Worm (Caenorhabditis elegans): ENCODE data around the gene F20D6.8.
A peak's percentile ranks its signal among the peaks of the same experiment; 100 is the strongest.

Gene F20D6.8

DNA sequence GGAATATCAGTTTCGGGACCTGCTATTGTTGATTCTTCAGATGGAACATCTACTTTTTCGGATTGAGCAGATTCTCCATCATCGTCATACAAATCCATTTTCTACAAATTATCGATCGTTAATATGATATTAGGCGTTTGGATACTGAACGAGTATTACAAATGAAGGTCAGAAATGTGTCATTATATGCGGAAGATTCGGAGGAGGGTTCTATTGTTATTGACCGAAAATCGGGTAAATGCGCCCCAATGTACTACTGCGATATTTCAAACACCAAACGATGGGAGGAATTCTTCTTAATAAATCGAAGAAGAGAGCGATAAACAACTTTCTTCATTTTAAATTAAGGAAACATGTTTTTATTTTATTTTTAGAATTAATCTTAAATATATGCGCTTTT lies 38.8 kb downstream of the F20D6.8 start, which contains the start of gene spr-1:
Gene spr-1, minus strand, starts transcription at position 101 of the 400 bp plus-strand sequence.
- no peak for TF ChIP-seq zip-11 (GFP tag; IDR thresholded peaks at IDR 0.05)
- TF ChIP-seq duxl-1 (tag; optimal IDR thresholded peaks at IDR 0.05; ENCODE audit: poor library complexity), result no peak
- TF ChIP-seq saeg-2 (GFP tag; IDR thresholded peaks at IDR 0.05), result no peak
- TF ChIP-seq nhr-28 (tag; optimal IDR thresholded peaks at IDR 0.05), result no peak
- no peak for TF ChIP-seq hlh-11 (tag; optimal IDR thresholded peaks at IDR 0.05)
- TF ChIP-seq zfp-2 (tag; optimal IDR thresholded peaks at IDR 0.05), result no peak
- no peak for TF ChIP-seq F10B5.3 (tag; optimal IDR thresholded peaks at IDR 0.05)
- TF ChIP-seq pqm-1 (tag; optimal IDR thresholded peaks at IDR 0.05), result no peak
- TF ChIP-seq php-3 (GFP tag; IDR thresholded peaks at IDR 0.05), result no peak
- no peak for TF ChIP-seq D1046.2 (GFP tag; IDR thresholded peaks at IDR 0.05)
- no peak for TF ChIP-seq daf-19 (GFP tag; conservative IDR thresholded peaks at IDR 0.05)
- no peak for TF ChIP-seq jun-1 (tag; optimal IDR thresholded peaks at IDR 0.05)
- TF ChIP-seq spr-1 (tag; optimal IDR thresholded peaks at IDR 0.05), result no peak
- no peak for TF ChIP-seq ces-1 (GFP tag; optimal IDR thresholded peaks at IDR 0.05)
- no peak for TF ChIP-seq hmg-1.1 (GFP tag; IDR thresholded peaks at IDR 0.05)
- no peak for TF ChIP-seq ama-1 (optimal IDR thresholded peaks at IDR 0.05)
- no peak for TF ChIP-seq lin-38 (GFP tag; IDR thresholded peaks at IDR 0.05)

DNA sequence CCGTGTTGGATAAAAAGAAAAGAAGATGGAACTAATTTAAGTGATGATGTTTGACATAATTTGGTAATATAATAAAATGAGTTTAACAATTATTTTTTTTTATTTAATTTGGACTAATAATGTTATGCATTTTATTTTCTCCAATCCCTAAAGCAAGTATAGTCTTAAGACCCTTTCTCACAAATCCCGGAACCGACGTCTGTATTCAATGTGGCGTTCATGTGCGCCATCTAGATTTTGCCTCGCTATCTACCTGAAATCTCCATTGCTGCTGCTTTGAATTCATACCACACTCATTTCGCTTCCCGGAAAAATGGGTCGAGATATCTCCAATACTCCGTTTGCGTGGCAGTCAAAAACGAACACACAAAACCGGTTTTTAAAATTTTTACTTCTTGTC lies 44.7 kb downstream of the F20D6.8 start, which contains the start of gene D1014.5:
Gene D1014.5, plus strand, starts transcription at position 301 of the 400 bp plus-strand sequence.
- peak; percentile 10 for TF ChIP-seq aha-1 (tag)
- TF ChIP-seq dmd-8 (GFP tag; IDR thresholded peaks at IDR 0.05), result no peak

DNA sequence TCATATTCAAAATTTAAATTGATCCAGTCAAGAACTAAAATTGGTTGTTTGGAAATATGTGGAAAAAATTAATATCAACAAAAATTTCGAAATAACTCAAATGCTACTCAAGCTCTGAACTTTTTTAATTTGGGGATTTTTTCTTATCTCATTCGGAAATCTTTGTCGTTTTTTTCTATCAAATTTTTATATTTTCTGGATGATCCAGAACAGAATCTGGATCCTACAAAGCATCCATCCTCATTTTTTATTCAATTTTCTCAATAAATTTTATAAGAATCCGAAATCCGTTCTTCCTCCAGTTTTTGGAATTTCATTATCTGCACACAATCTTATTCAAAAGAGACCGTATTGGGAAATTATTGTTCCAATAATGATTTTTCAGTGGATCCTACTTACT lies 47.2 kb downstream of the F20D6.8 start, which contains the start of gene D1014.6:
Gene D1014.6, plus strand, starts transcription at position 301 of the 400 bp plus-strand sequence.
- TF ChIP-seq nhr-25 (tag; optimal IDR thresholded peaks at IDR 0.05; ENCODE audit: borderline replicate concordance, insufficient read depth), result no peak
- no peak for TF ChIP-seq unc-39 (tag; optimal IDR thresholded peaks at IDR 0.05)
- TF ChIP-seq Y5F2A.4 (GFP tag; optimal IDR thresholded peaks at IDR 0.05), result no peak
- TF ChIP-seq F37D6.2 (tag; optimal IDR thresholded peaks at IDR 0.05), result no peak
- TF ChIP-seq Y75B8A.6 (GFP tag; IDR thresholded peaks at IDR 0.05), result no peak
- no peak for TF ChIP-seq unc-62 (GFP tag; optimal IDR thresholded peaks at IDR 0.05 in 1 of 2)
- TF ChIP-seq unc-62 (tag; optimal IDR thresholded peaks at IDR 0.05), result no peak
- no peak for TF ChIP-seq gei-8 (GFP tag; optimal IDR thresholded peaks at IDR 0.05)
- TF ChIP-seq saeg-2 (GFP tag; IDR thresholded peaks at IDR 0.05), result no peak
- no peak for TF ChIP-seq dve-1 (tag; optimal IDR thresholded peaks at IDR 0.05; ENCODE audit: insufficient read depth)
- TF ChIP-seq egl-27 (tag; optimal IDR thresholded peaks at IDR 0.05), result no peak
- TF ChIP-seq R02D3.7 (tag; optimal IDR thresholded peaks at IDR 0.05), result no peak
- TF ChIP-seq nhr-42 (GFP tag; IDR thresholded peaks at IDR 0.05), result no peak
- TF ChIP-seq mes-2 (tag; optimal IDR thresholded peaks at IDR 0.05; ENCODE audit: poor library complexity, severe bottlenecking), result no peak
- TF ChIP-seq nhr-6 (tag; optimal IDR thresholded peaks at IDR 0.05), result no peak
- no peak for TF ChIP-seq fos-1 (tag; optimal IDR thresholded peaks at IDR 0.05)
- no peak for TF ChIP-seq daf-19 (GFP tag; conservative IDR thresholded peaks at IDR 0.05)
- TF ChIP-seq arid-1 (GFP tag; conservative IDR thresholded peaks at IDR 0.05), result no peak
- TF ChIP-seq aha-1 (tag), result no peak
- no peak for TF ChIP-seq lin-1 (GFP tag; IDR thresholded peaks at IDR 0.05)
- no peak for TF ChIP-seq nhr-76 (tag; optimal IDR thresholded peaks at IDR 0.05)

DNA sequence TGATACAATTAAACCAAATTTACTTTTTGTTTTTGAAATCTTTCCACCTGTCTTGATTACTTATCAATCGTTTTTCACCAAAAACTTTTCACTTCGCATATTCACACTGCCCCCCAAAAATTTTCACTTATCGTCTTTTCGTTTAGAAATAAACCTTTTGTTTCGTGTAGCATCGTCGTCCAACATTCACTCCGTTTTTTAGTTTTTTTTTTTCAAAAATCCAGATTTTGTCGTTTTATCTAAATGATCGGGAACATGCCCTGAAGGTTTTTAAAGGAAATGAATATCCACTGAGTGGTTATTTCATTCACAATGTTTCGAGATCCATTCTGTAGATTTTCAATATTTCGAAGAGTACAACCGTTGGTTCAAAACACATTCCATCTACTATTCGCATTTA lies 50.1 kb downstream of the F20D6.8 start, which contains the start of gene D1014.7:
Gene D1014.7, plus strand, starts transcription at position 301 of the 400 bp plus-strand sequence.
- TF ChIP-seq hmg-1.1 (GFP tag; IDR thresholded peaks at IDR 0.05) (no peak), mdt-29 (GFP tag; IDR thresholded peaks at IDR 0.05) (no peak), dmd-9 (GFP tag; IDR thresholded peaks at IDR 0.05) (no peak), ctbp-1 (GFP tag; IDR thresholded peaks at IDR 0.05) (no peak), cey-2 (tag; optimal IDR thresholded peaks at IDR 0.05; ENCODE audit: borderline replicate concordance, insufficient read depth) (no peak), lin-15B (tag; optimal IDR thresholded peaks at IDR 0.05) (no peak), unc-62 (GFP tag; optimal IDR thresholded peaks at IDR 0.05 in 1 of 2) (no peak), unc-62 (tag; optimal IDR thresholded peaks at IDR 0.05) (no peak), jun-1 (tag; optimal IDR thresholded peaks at IDR 0.05) (no peak), daf-16 (GFP tag; optimal IDR thresholded peaks at IDR 0.05) (no peak), daf-16 (tag; optimal IDR thresholded peaks at IDR 0.05) (no peak), sdz-12 (GFP tag; optimal IDR thresholded peaks at IDR 0.05) (no peak), lim-7 (GFP tag; IDR thresholded peaks at IDR 0.05) (no peak), lsy-2 (tag; optimal IDR thresholded peaks at IDR 0.05) (no peak)

Data from whole organism, L4 larva.